Fruit fly (Drosophila melanogaster): ENCODE measurements around the gene CG14135.
A peak's percentile ranks its signal among the peaks of the same experiment; 100 is the strongest.

CG14135 gene

dm6 chr3L:11712839-11713238 lies 21.5 kb downstream of the CG14135 start:
- no peak for TF ChIP-seq usp (GFP tag; optimal IDR thresholded peaks at IDR 0.05)
- TF ChIP-seq Dll (optimal IDR thresholded peaks at IDR 0.05): no peak
- TF ChIP-seq CG8478 (optimal IDR thresholded peaks at IDR 0.05): no peak
- TF ChIP-seq pan (optimal IDR thresholded peaks at IDR 0.05): no peak
- TF ChIP-seq EcR (GFP tag; optimal IDR thresholded peaks at IDR 0.05): no peak
- no peak for TF ChIP-seq psq (optimal IDR thresholded peaks at IDR 0.05)

- TF ChIP-seq psq (optimal IDR thresholded peaks at IDR 0.05) (no peak), Dll (optimal IDR thresholded peaks at IDR 0.05) (peak; percentile 15)
Observed at dm6 chr3L:11715187-11715586, 23.8 kb downstream of the CG14135 start, which contains the start of gene CG14132. CG14132 (minus strand) TSS chr3L:11715285.

- TF ChIP-seq usp (GFP tag; optimal IDR thresholded peaks at IDR 0.05) (no peak), EcR (GFP tag; optimal IDR thresholded peaks at IDR 0.05) (no peak), pan (optimal IDR thresholded peaks at IDR 0.05) (no peak), psq (optimal IDR thresholded peaks at IDR 0.05) (no peak), Dll (optimal IDR thresholded peaks at IDR 0.05) (no peak), CG8478 (optimal IDR thresholded peaks at IDR 0.05) (no peak)
Observed at dm6 chr3L:11716347-11716746, 25.0 kb downstream of the CG14135 start.

- TF ChIP-seq psq (optimal IDR thresholded peaks at IDR 0.05) (no peak), pan (optimal IDR thresholded peaks at IDR 0.05) (no peak), EcR (GFP tag; optimal IDR thresholded peaks at IDR 0.05) (no peak), usp (GFP tag; optimal IDR thresholded peaks at IDR 0.05) (no peak), Dll (optimal IDR thresholded peaks at IDR 0.05) (no peak), CG8478 (optimal IDR thresholded peaks at IDR 0.05) (no peak)
Observed at dm6 chr3L:11716899-11717298, 25.5 kb downstream of the CG14135 start.

- TF ChIP-seq CG8478 (optimal IDR thresholded peaks at IDR 0.05) (no peak), EcR (GFP tag; optimal IDR thresholded peaks at IDR 0.05) (no peak), pan (optimal IDR thresholded peaks at IDR 0.05) (no peak), usp (GFP tag; optimal IDR thresholded peaks at IDR 0.05) (no peak), Dll (optimal IDR thresholded peaks at IDR 0.05) (no peak), psq (optimal IDR thresholded peaks at IDR 0.05) (no peak)
Observed at dm6 chr3L:11717300-11717699, 25.9 kb downstream of the CG14135 start.

- TF ChIP-seq usp (GFP tag; optimal IDR thresholded peaks at IDR 0.05) (no peak), CG8478 (optimal IDR thresholded peaks at IDR 0.05) (no peak), Dll (optimal IDR thresholded peaks at IDR 0.05) (no peak), psq (optimal IDR thresholded peaks at IDR 0.05) (no peak), pan (optimal IDR thresholded peaks at IDR 0.05) (no peak), EcR (GFP tag; optimal IDR thresholded peaks at IDR 0.05) (no peak)
Observed at dm6 chr3L:11717993-11718392, 26.6 kb downstream of the CG14135 start.

- TF ChIP-seq EcR (GFP tag; optimal IDR thresholded peaks at IDR 0.05) (no peak), usp (GFP tag; optimal IDR thresholded peaks at IDR 0.05) (no peak)
Observed at dm6 chr3L:11720780-11721179, 29.4 kb downstream of the CG14135 start, which contains the start of gene Bmcp. Bmcp (plus strand) TSS chr3L:11720934.

dm6 chr3L:11721498-11721946 lies 30.2 kb downstream of the CG14135 start:
- no peak for TF ChIP-seq pan (optimal IDR thresholded peaks at IDR 0.05)

dm6 chr3L:11728147-11728546 lies 36.8 kb downstream of the CG14135 start, which contains the start of gene sunn:
sunn (plus strand) TSS chr3L:11728348.
- no peak for TF ChIP-seq CG8478 (optimal IDR thresholded peaks at IDR 0.05)
- TF ChIP-seq usp (GFP tag; optimal IDR thresholded peaks at IDR 0.05): no peak
- TF ChIP-seq pan (optimal IDR thresholded peaks at IDR 0.05): no peak
- no peak for TF ChIP-seq EcR (GFP tag; optimal IDR thresholded peaks at IDR 0.05)
- TF ChIP-seq psq (optimal IDR thresholded peaks at IDR 0.05): no peak
- no peak for TF ChIP-seq Dll (optimal IDR thresholded peaks at IDR 0.05)

- no peak for TF ChIP-seq pan (optimal IDR thresholded peaks at IDR 0.05)
- no peak for TF ChIP-seq EcR (GFP tag; optimal IDR thresholded peaks at IDR 0.05)
- no peak for TF ChIP-seq Dll (optimal IDR thresholded peaks at IDR 0.05)
- no peak for TF ChIP-seq psq (optimal IDR thresholded peaks at IDR 0.05)
- no peak for TF ChIP-seq usp (GFP tag; optimal IDR thresholded peaks at IDR 0.05)
- TF ChIP-seq CG8478 (optimal IDR thresholded peaks at IDR 0.05): no peak
Observed at dm6 chr3L:11731841-11732240, 40.5 kb downstream of the CG14135 start, which contains the start of gene CG32087. CG32087 (plus strand) TSS chr3L:11732141.

Measured in whole organism.